Fruit fly (Drosophila melanogaster) whole organism, embryonic: Measurements from ENCODE around the gene lgs.

Source experiments
- Adf1 ChIP-seq: fragments of 200-800 bp; sonication (Bioruptor generic); IDR thresholded peaks from 2 replicates; pipeline ENCODE4 v1.3.6; 2022; ENCODE audit warnings: missing biosample characterization, missing genetic modification characterization
- BEAF-32 ChIP-seq: fragments of 200-800 bp; sonication (Bioruptor generic); optimal IDR thresholded peaks from 3 replicates; lab custom pipeline; 2017; ENCODE audit warnings: missing biosample characterization, missing genetic modification characterization, mild to moderate bottlenecking, moderate library complexity, missing genetic modification reagents
- CG11723 ChIP-seq: fragments of 200-800 bp; sonication (Bioruptor generic); optimal IDR thresholded peaks from 2 replicates; lab custom pipeline; 2017; ENCODE audit warnings: missing biosample characterization, mild to moderate bottlenecking, missing genetic modification characterization
- CG12104 ChIP-seq: fragments of 200-800 bp; sonication (Bioruptor generic); optimal IDR thresholded peaks from 3 replicates; lab custom pipeline; 2016; ENCODE audit warnings: missing biosample characterization, missing genetic modification characterization
- CG12659 ChIP-seq: fragments of 200-800 bp; sonication (Bioruptor generic); optimal IDR thresholded peaks from 3 replicates; lab custom pipeline; 2017; ENCODE audit warnings: mild to moderate bottlenecking, missing biosample characterization, missing genetic modification reagents, missing genetic modification characterization
- CG13624 ChIP-seq: fragments of 200-800 bp; sonication (Bioruptor generic); optimal IDR thresholded peaks from 2 replicates; lab custom pipeline; 2016; ENCODE audit warnings: missing biosample characterization, missing genetic modification characterization
- CG14014 ChIP-seq: fragments of 200-800 bp; sonication (Bioruptor generic); IDR thresholded peaks from 2 replicates; pipeline ENCODE4 v1.3.6; 2022; ENCODE audit warnings: missing biosample characterization, missing genetic modification characterization
- CG15011 ChIP-seq: fragments of 200-800 bp; sonication (Bioruptor generic); optimal IDR thresholded peaks from 3 replicates; lab custom pipeline; 2018; ENCODE audit warnings: missing biosample characterization, mild to moderate bottlenecking, missing genetic modification characterization
- CG15479 ChIP-seq: fragments of 200-800 bp; sonication (Bioruptor generic); optimal IDR thresholded peaks from 3 replicates; lab custom pipeline; 2019; ENCODE audit warnings: missing biosample characterization, mild to moderate bottlenecking, missing genetic modification characterization, moderate library complexity
- CG1603 ChIP-seq: fragments of 200-800 bp; sonication (Bioruptor generic); optimal IDR thresholded peaks from 2 replicates; lab custom pipeline; 2019; ENCODE audit warnings: missing biosample characterization, mild to moderate bottlenecking, missing genetic modification characterization, moderate library complexity
- CG17328 ChIP-seq: fragments of 200-800 bp; sonication (Bioruptor generic); IDR thresholded peaks from 2 replicates; pipeline ENCODE4 v1.3.6; 2022; ENCODE audit warnings: missing biosample characterization, missing genetic modification characterization
- CG17802 ChIP-seq: fragments of 200-800 bp; sonication (Bioruptor generic); optimal IDR thresholded peaks from 2 replicates; lab custom pipeline; 2018; ENCODE audit warnings: missing biosample characterization, mild to moderate bottlenecking, missing genetic modification characterization, moderate library complexity
- CG18476 ChIP-seq: fragments of 200-800 bp; sonication (Bioruptor generic); optimal IDR thresholded peaks from 2 replicates; lab custom pipeline; 2016; ENCODE audit warnings: missing biosample characterization, mild to moderate bottlenecking, missing genetic modification characterization
- CG2129 ChIP-seq: fragments of 200-800 bp; sonication (Bioruptor generic); IDR thresholded peaks from 2 replicates; pipeline ENCODE4 v1.3.6; 2022; ENCODE audit warnings: missing biosample characterization, missing genetic modification characterization; ENCODE audit not compliant: partially characterized antibody
- CG2202 ChIP-seq: fragments of 200-800 bp; sonication (Bioruptor generic); optimal IDR thresholded peaks from 2 replicates; lab custom pipeline; 2018; ENCODE audit warnings: missing biosample characterization, mild to moderate bottlenecking, missing genetic modification characterization
- CG30431 ChIP-seq: fragments of 200-800 bp; sonication (Bioruptor generic); optimal IDR thresholded peaks from 2 replicates; lab custom pipeline; 2017; ENCODE audit warnings: missing biosample characterization, missing genetic modification characterization
- CG31224 ChIP-seq: fragments of 200-800 bp; sonication (Bioruptor generic); IDR thresholded peaks from 2 replicates; pipeline ENCODE4 v1.3.6; 2022; ENCODE audit warnings: missing biosample characterization, missing genetic modification characterization
- CG4328 ChIP-seq: fragments of 200-800 bp; sonication (Bioruptor generic); optimal IDR thresholded peaks from 3 replicates; lab custom pipeline; 2017; ENCODE audit warnings: missing biosample characterization, missing genetic modification reagents, missing genetic modification characterization
- CG4404 ChIP-seq: fragments of 200-800 bp; sonication (Bioruptor generic); IDR thresholded peaks from 2 replicates; pipeline ENCODE4 v1.3.6; 2022; ENCODE audit warnings: missing biosample characterization, missing genetic modification characterization
- CG6689 ChIP-seq: fragments of 200-800 bp; sonication (Bioruptor generic); IDR thresholded peaks from 2 replicates; pipeline ENCODE4 v1.3.6; 2022; ENCODE audit warnings: missing biosample characterization, missing genetic modification characterization
- CG7372 ChIP-seq: fragments of 200-800 bp; sonication (Bioruptor generic); IDR thresholded peaks from 2 replicates; pipeline ENCODE4 v1.3.6; 2022; ENCODE audit warnings: missing biosample characterization, missing genetic modification characterization
- CG7987 ChIP-seq: fragments of 200-800 bp; sonication (Bioruptor generic); optimal IDR thresholded peaks from 2 replicates; lab custom pipeline; 2018; ENCODE audit warnings: missing biosample characterization, mild to moderate bottlenecking, missing genetic modification characterization, moderate library complexity
- CG8089 ChIP-seq: fragments of 200-800 bp; sonication (Bioruptor generic); optimal IDR thresholded peaks from 3 replicates; lab custom pipeline; 2016; ENCODE audit warnings: missing biosample characterization, missing genetic modification characterization
- CG9437 ChIP-seq: fragments of 200-800 bp; sonication (Bioruptor generic); optimal IDR thresholded peaks from 2 replicates; lab custom pipeline; 2018; ENCODE audit warnings: missing biosample characterization, mild to moderate bottlenecking, missing genetic modification characterization
- GATAe ChIP-seq: fragments of 200-800 bp; sonication (Bioruptor generic); conservative IDR thresholded peaks from 2 replicates; pipeline ENCODE4 v1.3.6; 2022; ENCODE audit warnings: missing biosample characterization, missing genetic modification characterization
- Hr3 ChIP-seq: fragments of 200-800 bp; sonication (Bioruptor generic); optimal IDR thresholded peaks from 3 replicates; lab custom pipeline; 2016; ENCODE audit warnings: missing biosample characterization, missing genetic modification characterization
- Lhr ChIP-seq: fragments of 200-800 bp; sonication (Bioruptor generic); optimal IDR thresholded peaks from 3 replicates; lab custom pipeline; 2017; ENCODE audit warnings: mild to moderate bottlenecking, missing biosample characterization, missing genetic modification reagents, missing genetic modification characterization
- Lpt ChIP-seq: fragments of >200 bp; optimal IDR thresholded peaks from 2 replicates; lab custom pipeline; 2018; ENCODE audit warnings: missing biosample characterization, missing genetic modification characterization
- Med ChIP-seq: fragments of 200-800 bp; sonication (Bioruptor generic); peaks from one replicate; lab custom pipeline; 2016; ENCODE audit warnings: missing biosample characterization, missing genetic modification characterization, mild to moderate bottlenecking, inconsistent platforms, moderate library complexity
- Usf ChIP-seq: fragments of 200-800 bp; sonication (Bioruptor generic); optimal IDR thresholded peaks from 2 replicates; lab custom pipeline; 2017; ENCODE audit warnings: missing genotype, missing biosample characterization, missing genetic modification characterization
- Xbp1 ChIP-seq: fragments of 200-800 bp; sonication (Bioruptor generic); optimal IDR thresholded peaks from 3 replicates; lab custom pipeline; 2016; ENCODE audit warnings: missing biosample characterization, mild to moderate bottlenecking, missing genetic modification characterization
- al ChIP-seq: fragments of 200-800 bp; sonication (Bioruptor generic); IDR thresholded peaks from 2 replicates; pipeline ENCODE4 v1.3.6; 2022; ENCODE audit warnings: missing biosample characterization, missing genetic modification characterization
- az2 ChIP-seq: fragments of 200-800 bp; sonication (Bioruptor generic); optimal IDR thresholded peaks from 3 replicates; lab custom pipeline; 2016; ENCODE audit warnings: missing biosample characterization, missing genetic modification characterization
- crol ChIP-seq: fragments of 200-800 bp; sonication (Bioruptor generic); IDR thresholded peaks from 2 replicates; pipeline ENCODE4 v1.3.6; 2022; ENCODE audit warnings: missing biosample characterization, missing genetic modification characterization
- disco-r ChIP-seq: fragments of 200-800 bp; sonication (Bioruptor generic); optimal IDR thresholded peaks from 2 replicates; lab custom pipeline; 2016; ENCODE audit warnings: missing biosample characterization, missing genetic modification characterization
- eve ChIP-seq, 2 experiments: fragments of >200 bp; optimal IDR thresholded peaks; 2 replicates each; lab custom pipeline; 2017; ENCODE audit warnings: missing biosample characterization in 2 of 2, missing genetic modification characterization in 2 of 2
- fd64A ChIP-seq: fragments of 200-800 bp; sonication (Bioruptor generic); optimal IDR thresholded peaks from 3 replicates; lab custom pipeline; 2018; ENCODE audit warnings: missing biosample characterization, mild to moderate bottlenecking, missing genetic modification characterization
- fd96Cb ChIP-seq: fragments of 200-800 bp; sonication (Bioruptor generic); optimal IDR thresholded peaks from 2 replicates; lab custom pipeline; 2018; ENCODE audit warnings: missing biosample characterization, mild to moderate bottlenecking, missing genetic modification characterization, moderate library complexity
- gfzf ChIP-seq: fragments of 200-800 bp; sonication (Bioruptor generic); optimal IDR thresholded peaks from 2 replicates; lab custom pipeline; 2016; ENCODE audit warnings: missing biosample characterization, mild to moderate bottlenecking, missing genetic modification characterization, moderate library complexity
- kah ChIP-seq: fragments of 200-800 bp; sonication (Bioruptor generic); optimal IDR thresholded peaks from 2 replicates; lab custom pipeline; 2018; ENCODE audit warnings: missing biosample characterization, mild to moderate bottlenecking, missing genetic modification characterization
- pzg ChIP-seq: fragments of 200-800 bp; sonication (Bioruptor generic); optimal IDR thresholded peaks from 3 replicates; lab custom pipeline; 2018; ENCODE audit warnings: missing biosample characterization, mild to moderate bottlenecking, missing genetic modification characterization, moderate library complexity
- row ChIP-seq: fragments of 200-800 bp; sonication (Bioruptor generic); IDR thresholded peaks from 3 replicates; pipeline ENCODE4 v1.3.6; 2022; ENCODE audit warnings: missing biosample characterization, missing genetic modification characterization
- sima ChIP-seq: fragments of 200-800 bp; sonication (Bioruptor generic); optimal IDR thresholded peaks from 2 replicates; lab custom pipeline; 2016; ENCODE audit warnings: missing biosample characterization, missing genetic modification characterization
- stc ChIP-seq: fragments of 200-800 bp; sonication (Bioruptor generic); IDR thresholded peaks from 2 replicates; pipeline ENCODE4 v1.3.6; 2022; ENCODE audit warnings: missing biosample characterization, missing genetic modification characterization
- tap ChIP-seq: fragments of 200-800 bp; optimal IDR thresholded peaks from 3 replicates; lab custom pipeline; 2019; ENCODE audit warnings: missing biosample characterization, mild to moderate bottlenecking, missing genetic modification characterization, moderate library complexity
- ttk ChIP-seq: fragments of 200-800 bp; sonication (Bioruptor generic); IDR thresholded peaks from 2 replicates; pipeline ENCODE4 v2.1.2; 2022; ENCODE audit warnings: missing biosample characterization, missing genetic modification characterization
- twi ChIP-seq: fragments of 200-800 bp; optimal IDR thresholded peaks from 2 replicates; lab custom pipeline; 2019; ENCODE audit warnings: missing biosample characterization, mild to moderate bottlenecking, missing genetic modification characterization, moderate library complexity
- wek ChIP-seq: fragments of 200-800 bp; sonication (Bioruptor generic); optimal IDR thresholded peaks from 3 replicates; lab custom pipeline; 2018; ENCODE audit warnings: missing biosample characterization, mild to moderate bottlenecking, missing genetic modification characterization, moderate library complexity
- zen ChIP-seq: fragments of 200-800 bp; sonication (Bioruptor generic); optimal IDR thresholded peaks from 3 replicates; lab custom pipeline; 2018; ENCODE audit warnings: missing biosample characterization, mild to moderate bottlenecking, missing genetic modification characterization, moderate library complexity
- zf30C ChIP-seq: fragments of 200-800 bp; sonication (Bioruptor generic); optimal IDR thresholded peaks from 3 replicates; lab custom pipeline; 2018; ENCODE audit warnings: missing biosample characterization, mild to moderate bottlenecking, missing genetic modification characterization

Gene lgs

dm6 chr4:443592-444257, at the start of gene lgs (continued):
- no peak for TF ChIP-seq Lpt (GFP tag; lab: Kevin White, UChicago)
- peak; percentile 52 for TF ChIP-seq Lhr
- peak; percentile 77 for TF ChIP-seq wek (GFP tag; lab: Kevin White, UChicago)
- TF ChIP-seq pzg (GFP tag; lab: Kevin White, UChicago) = peak; percentile 56
- TF ChIP-seq Med (GFP tag; lab: Kevin White, UChicago) = peak; percentile 78
- peak; percentile 36 for TF ChIP-seq CG4328
- no peak for TF ChIP-seq CG8089 (GFP tag; lab: Kevin White, UChicago)
- no peak for TF ChIP-seq CG7987 (GFP tag; lab: Kevin White, UChicago)
- no peak for TF ChIP-seq CG15011
- TF ChIP-seq disco-r (GFP tag; lab: Kevin White, UChicago) = no peak
- TF ChIP-seq CG4404 = no peak
- no peak for TF ChIP-seq CG15479 (GFP tag; lab: Kevin White, UChicago)
- no peak for TF ChIP-seq CG2129 (GFP tag; lab: Robert Waterston, UW)
- peak; percentile 71 for TF ChIP-seq CG11723
- peak; percentile 67 for TF ChIP-seq gfzf (GFP tag; lab: Kevin White, UChicago)
- no peak for TF ChIP-seq CG31224 (GFP tag; lab: Robert Waterston, UW)
- peak; percentile 3 for TF ChIP-seq CG18476 (GFP tag; lab: Kevin White, UChicago)
- TF ChIP-seq twi (tag; lab: Kevin White, UChicago) = no peak
- no peak for TF ChIP-seq stc (GFP tag; lab: Robert Waterston, UW)
- no peak for TF ChIP-seq al (GFP tag; lab: Robert Waterston, UW)
- peak; percentile 22 for TF ChIP-seq Xbp1 (GFP tag; lab: Kevin White, UChicago)
- peak; percentile 74 for TF ChIP-seq CG12659 (GFP tag; lab: Kevin White, UChicago)
- no peak for TF ChIP-seq CG17328 (GFP tag; lab: Robert Waterston, UW)
- TF ChIP-seq CG1603 = peak; percentile 83
- TF ChIP-seq eve (GFP tag; optimal IDR thresholded peaks at IDR 0.05; lab: Kevin White, UChicago) = peak in 1 of 2 experiments; percentile 76
- no peak for TF ChIP-seq kah (GFP tag; lab: Kevin White, UChicago)
- peak; percentile 31 for TF ChIP-seq CG9437
- TF ChIP-seq Usf = no peak
- TF ChIP-seq CG30431 (GFP tag; lab: Kevin White, UChicago) = no peak
- no peak for TF ChIP-seq fd64A (GFP tag; lab: Kevin White, UChicago)
- peak; percentile 6 for TF ChIP-seq CG13624 (GFP tag; lab: Kevin White, UChicago)
- no peak for TF ChIP-seq sima (GFP tag; lab: Kevin White, UChicago)
- TF ChIP-seq BEAF-32 (GFP tag; lab: Kevin White, UChicago) = peak; percentile 15
- 0 out of 2 replicates have a peak, but pooled peaks have one; percentile 10 for TF ChIP-seq CG7372 (GFP tag; lab: Robert Waterston, UW)
- peak; percentile 62 for TF ChIP-seq zen (tag; lab: Kevin White, UChicago)
- no peak for TF ChIP-seq ttk
- TF ChIP-seq Adf1 (GFP tag; lab: Robert Waterston, UW) = no peak
- TF ChIP-seq zf30C (GFP tag; lab: Kevin White, UChicago) = no peak
- peak; percentile 5 for TF ChIP-seq az2 (GFP tag; lab: Kevin White, UChicago)
- no peak for TF ChIP-seq GATAe (GFP tag; lab: Robert Waterston, UW)
- peak; percentile 80 for TF ChIP-seq row
- TF ChIP-seq fd96Cb (tag; lab: Kevin White, UChicago) = peak; percentile 31
- 0 out of 2 replicates have a peak, but pooled peaks have one; percentile 23 for TF ChIP-seq CG14014
- no peak for TF ChIP-seq CG12104
- no peak for TF ChIP-seq CG2202 (tag; lab: Kevin White, UChicago)
- no peak for TF ChIP-seq crol (GFP tag; lab: Robert Waterston, UW)
- peak; percentile 97 for TF ChIP-seq CG17802 (tag; lab: Kevin White, UChicago)
- no peak for TF ChIP-seq tap (tag; lab: Kevin White, UChicago)
- no peak for TF ChIP-seq CG6689 (GFP tag; lab: Robert Waterston, UW)
- peak; percentile 33 for TF ChIP-seq Hr3 (GFP tag; lab: Kevin White, UChicago)
